Worm (Caenorhabditis elegans) whole organism, late embryonic: Measurements from ENCODE around the gene crls-1.

Source experiments
- ceh-14 ChIP-seq: sonication (generic microtip); optimal IDR thresholded peaks from 2 replicates; lab custom pipeline; 2016; ENCODE audit warnings: missing genotype, missing genetic modification characterization, missing compliant biosample characterization
- ceh-31 ChIP-seq: sonication (generic microtip); optimal IDR thresholded peaks from 2 replicates; lab custom pipeline; 2016; ENCODE audit warnings: missing genetic modification characterization, missing compliant biosample characterization
- ceh-45 ChIP-seq: fragments of 200-800 bp; sonication (Bioruptor generic); IDR thresholded peaks from 2 replicates; pipeline ENCODE4 v1.3.6; 2022; ENCODE audit warnings: missing genetic modification reagents, missing genetic modification characterization, missing compliant biosample characterization
- ceh-48 ChIP-seq: sonication (generic microtip); optimal IDR thresholded peaks from 2 replicates; lab custom pipeline; 2016; ENCODE audit warnings: missing genetic modification characterization, inconsistent platforms, missing compliant biosample characterization
- fkh-10 ChIP-seq: fragments of 150-350 bp; optimal IDR thresholded peaks from 2 replicates; lab custom pipeline; 2014; ENCODE audit warnings: missing biosample characterization, missing genetic modification reagents, missing genetic modification characterization
- rnt-1 ChIP-seq: sonication (generic microtip); optimal IDR thresholded peaks from 2 replicates; lab custom pipeline; 2016; ENCODE audit warnings: missing genetic modification characterization, missing compliant biosample characterization
- unc-86 ChIP-seq: sonication (generic microtip); optimal IDR thresholded peaks from 2 replicates; lab custom pipeline; 2016; ENCODE audit warnings: missing genetic modification characterization, missing compliant biosample characterization

ce11 chrIII:888983-889549 is 20.6 kb downstream of the crls-1 start:
- TF ChIP-seq ceh-45 (GFP tag; lab: Robert Waterston, UW) (no peak), ceh-48 (tag; lab: Kevin White, UChicago) (no peak), fkh-10 (no peak), rnt-1 (tag; lab: Kevin White, UChicago) (no peak), unc-86 (no peak), ceh-14 (tag; lab: Kevin White, UChicago) (no peak), ceh-31 (tag; lab: Kevin White, UChicago) (no peak)
